Fruit fly (Drosophila melanogaster): ENCODE results near the gene Prx6a.

The Prx6a gene

DNA sequence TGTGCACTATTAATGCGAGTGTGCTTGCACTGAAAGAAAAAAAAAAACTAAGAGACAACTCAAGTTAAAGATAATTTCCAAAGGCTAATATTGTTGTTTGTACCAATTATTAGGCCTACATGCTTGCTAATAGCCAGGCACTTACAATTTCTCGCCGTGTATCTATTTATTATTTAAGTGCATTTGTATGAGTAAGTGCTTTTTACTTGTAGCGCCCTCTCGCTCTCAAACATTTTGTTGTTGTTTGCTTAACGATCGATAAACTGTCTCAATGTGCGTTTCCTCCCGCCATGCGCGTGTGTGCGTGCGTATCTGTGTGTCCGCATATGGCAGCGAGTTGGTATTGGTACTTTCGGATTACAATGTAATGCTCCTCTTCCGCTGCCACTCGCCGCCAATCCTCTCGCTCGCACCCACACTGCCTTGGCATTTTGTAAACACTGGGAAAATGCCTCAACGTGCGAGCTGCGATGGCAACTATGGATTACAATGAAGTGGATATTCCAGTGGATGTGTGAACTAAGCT, 19.1 kb upstream of the Prx6a start (continued):
- TF ChIP-seq CG6683 (GFP tag; optimal IDR thresholded peaks at IDR 0.05) (peak; percentile 38), CG7786 (GFP tag; optimal IDR thresholded peaks at IDR 0.05) (peak; percentile 80), Lpt (GFP tag; optimal IDR thresholded peaks at IDR 0.05) (no peak), hb (GFP tag; IDR thresholded peaks at IDR 0.05; ENCODE audit: partially characterized antibody) (no peak), Nf-YA (GFP tag; IDR thresholded peaks at IDR 0.05) (peak; percentile 66), caup (GFP tag; optimal IDR thresholded peaks at IDR 0.05; ENCODE audit: severe bottlenecking) (peak; percentile 70), CG9932 (GFP tag; IDR thresholded peaks at IDR 0.05) (peak; percentile 47), Fer2 (tag; optimal IDR thresholded peaks at IDR 0.05) (no peak), crp (GFP tag; optimal IDR thresholded peaks at IDR 0.05) (peak in 1 of 2 experiments; percentile 21), toy (GFP tag; IDR thresholded peaks at IDR 0.05) (no peak), Doc3 (GFP tag; IDR thresholded peaks at IDR 0.05; ENCODE audit: partially characterized antibody) (no peak), aop (GFP tag; IDR thresholded peaks at IDR 0.05) (0 out of 2 replicates have a peak, but pooled peaks have one; percentile 30), Rx (GFP tag; IDR thresholded peaks at IDR 0.05) (peak; percentile 83), vnd (GFP tag; IDR thresholded peaks at IDR 0.05; ENCODE audit: partially characterized antibody) (no peak), Opbp (GFP tag; IDR thresholded peaks at IDR 0.05; ENCODE audit: partially characterized antibody) (no peak), CG5245 (GFP tag; optimal IDR thresholded peaks at IDR 0.05) (peak; percentile 83), CG13624 (GFP tag; optimal IDR thresholded peaks at IDR 0.05) (peak; percentile 79), sc (optimal IDR thresholded peaks at IDR 0.05) (no peak), sc (GFP tag; optimal IDR thresholded peaks at IDR 0.05) (peak; percentile 77), CG2120 (GFP tag; optimal IDR thresholded peaks at IDR 0.05) (peak; percentile 78), lilli (GFP tag; optimal IDR thresholded peaks at IDR 0.05) (peak; percentile 96), CG14441 (GFP tag; IDR thresholded peaks at IDR 0.05) (peak; percentile 81), crol (GFP tag; IDR thresholded peaks at IDR 0.05) (peak; percentile 61), grn (GFP tag; optimal IDR thresholded peaks at IDR 0.05) (peak; percentile 35), CG7928 (GFP tag; optimal IDR thresholded peaks at IDR 0.05) (no peak), Atf-2 (GFP tag; optimal IDR thresholded peaks at IDR 0.05) (peak; percentile 88), ATbp (GFP tag; optimal IDR thresholded peaks at IDR 0.05) (peak; percentile 85), Mad (GFP tag; optimal IDR thresholded peaks at IDR 0.05) (peak; percentile 81), ind (GFP tag; optimal IDR thresholded peaks at IDR 0.05) (peak; percentile 80), CG30431 (GFP tag; optimal IDR thresholded peaks at IDR 0.05) (peak; percentile 86), CG8290 (GFP tag; optimal IDR thresholded peaks at IDR 0.05) (peak; percentile 41), CG8290 (tag; optimal IDR thresholded peaks at IDR 0.05) (no peak), CG32767 (GFP tag; IDR thresholded peaks at IDR 0.05) (peak; percentile 82), MTF-1 (GFP tag; optimal IDR thresholded peaks at IDR 0.05; ENCODE audit: borderline replicate concordance) (peak; percentile 19), ab (GFP tag; optimal IDR thresholded peaks at IDR 0.05) (peak; percentile 76), Mrtf (GFP tag; IDR thresholded peaks at IDR 0.05) (peak; percentile 82), odd (GFP tag; optimal IDR thresholded peaks at IDR 0.05) (peak; percentile 56), CG17186 (GFP tag; optimal IDR thresholded peaks at IDR 0.05) (no peak), bsh (GFP tag; optimal IDR thresholded peaks at IDR 0.05) (peak; percentile 6 to 89), CG9215 (GFP tag; IDR thresholded peaks at IDR 0.05) (no peak), dpn (GFP tag; optimal IDR thresholded peaks at IDR 0.05) (peak; percentile 86 to 87), Ravus (GFP tag; IDR thresholded peaks at IDR 0.05) (no peak), vvl (GFP tag; IDR thresholded peaks at IDR 0.05) (peak; percentile 90), Hand (GFP tag; optimal IDR thresholded peaks at IDR 0.05) (peak; percentile 46), CG34224 (GFP tag; IDR thresholded peaks at IDR 0.05; ENCODE audit: partially characterized antibody) (no peak), CG10654 (GFP tag; optimal IDR thresholded peaks at IDR 0.05) (peak; percentile 82), fd3F (GFP tag; optimal IDR thresholded peaks at IDR 0.05) (peak; percentile 41), CG2199 (GFP tag; IDR thresholded peaks at IDR 0.05) (peak; percentile 90; the same call in 2 of the 3 replicates), BtbVII (GFP tag; optimal IDR thresholded peaks at IDR 0.05) (peak; percentile 21), bab2 (GFP tag; optimal IDR thresholded peaks at IDR 0.05) (peak; percentile 85)
